Fruit fly (Drosophila melanogaster): ENCODE measurements around the gene Bx42.

Bx42 gene

dm6 chrX:9075641-9076324 is 30.6 kb downstream of the Bx42 start:
- no peak for TF ChIP-seq CG17801 (GFP tag; optimal IDR thresholded peaks at IDR 0.05; ENCODE audit: partially characterized antibody)

- TF ChIP-seq CG17801 (GFP tag; optimal IDR thresholded peaks at IDR 0.05; ENCODE audit: partially characterized antibody), result no peak
Measured at dm6 chrX:9074040-9074439, 32.4 kb downstream of the Bx42 start.

dm6 chrX:9071308-9071707 is 35.1 kb downstream of the Bx42 start, which contains the start of gene CG10970:
Gene CG10970, minus strand, starts transcription at chrX:9071408.
- no peak for TF ChIP-seq CG17801 (GFP tag; optimal IDR thresholded peaks at IDR 0.05; ENCODE audit: partially characterized antibody)

dm6 chrX:9068822-9069221 is 37.6 kb downstream of the Bx42 start:
- TF ChIP-seq CG17801 (GFP tag; optimal IDR thresholded peaks at IDR 0.05; ENCODE audit: partially characterized antibody), result no peak

dm6 chrX:9067754-9068477 is 38.5 kb downstream of the Bx42 start, which contains the start of gene CG15365:
Gene CG15365, minus strand, starts transcription at chrX:9067983.
- peak; percentile 26 for TF ChIP-seq CG17801 (GFP tag; optimal IDR thresholded peaks at IDR 0.05; ENCODE audit: partially characterized antibody)

dm6 chrX:9066802-9067489 is 39.5 kb downstream of the Bx42 start:
- no peak for TF ChIP-seq CG17801 (GFP tag; optimal IDR thresholded peaks at IDR 0.05; ENCODE audit: partially characterized antibody)

- no peak for TF ChIP-seq CG17801 (GFP tag; optimal IDR thresholded peaks at IDR 0.05; ENCODE audit: partially characterized antibody)
Measured at dm6 chrX:9064029-9064428, 42.4 kb downstream of the Bx42 start.

- no peak for TF ChIP-seq CG17801 (GFP tag; optimal IDR thresholded peaks at IDR 0.05; ENCODE audit: partially characterized antibody)
Measured at dm6 chrX:9063425-9063824, 43.0 kb downstream of the Bx42 start.

dm6 chrX:9062665-9063064 is 43.7 kb downstream of the Bx42 start:
- no peak for TF ChIP-seq CG17801 (GFP tag; optimal IDR thresholded peaks at IDR 0.05; ENCODE audit: partially characterized antibody)

- TF ChIP-seq CG17801 (GFP tag; optimal IDR thresholded peaks at IDR 0.05; ENCODE audit: partially characterized antibody), result peak; percentile 40
Measured at dm6 chrX:9061299-9061698, 45.1 kb downstream of the Bx42 start.

- TF ChIP-seq CG17801 (GFP tag; optimal IDR thresholded peaks at IDR 0.05; ENCODE audit: partially characterized antibody), result peak; percentile 59
Measured at dm6 chrX:9060078-9060477, 46.3 kb downstream of the Bx42 start.
